Fruit fly (Drosophila melanogaster): Measurements from ENCODE around the gene CASK.

DNA sequence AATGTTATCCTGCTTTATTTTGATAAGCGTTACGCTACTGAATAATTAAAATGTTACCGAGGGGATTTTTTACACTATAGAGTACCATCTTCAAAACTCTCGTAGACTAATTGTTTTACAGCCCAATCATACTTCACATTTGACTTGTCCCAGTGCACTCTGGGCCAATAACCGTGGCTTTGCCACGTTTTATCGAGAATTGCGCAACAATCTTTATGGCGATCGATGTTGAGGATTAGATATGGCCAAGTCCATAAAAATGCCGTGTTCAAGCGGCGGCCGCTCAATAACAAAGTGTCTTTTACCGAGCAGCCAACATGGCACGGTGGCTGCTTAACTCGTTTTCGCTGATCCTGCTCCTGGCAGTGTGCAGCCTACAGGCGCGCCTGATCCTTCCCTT, 77.5 kb downstream of the CASK start, which contains the start of gene CG31343:
- no peak for TF ChIP-seq br (GFP tag; optimal IDR thresholded peaks at IDR 0.05)
- TF ChIP-seq psq (GFP tag; optimal IDR thresholded peaks at IDR 0.05): no peak
- TF ChIP-seq dmrt93B (GFP tag; optimal IDR thresholded peaks at IDR 0.05): no peak
- no peak for TF ChIP-seq usp (GFP tag; optimal IDR thresholded peaks at IDR 0.05)
- TF ChIP-seq N (GFP tag; optimal IDR thresholded peaks at IDR 0.05): no peak
- no peak for TF ChIP-seq h (GFP tag; optimal IDR thresholded peaks at IDR 0.05)
- no peak for TF ChIP-seq OdsH (GFP tag; optimal IDR thresholded peaks at IDR 0.05)

Data from whole organism, wandering third instar larva.